Worm (Caenorhabditis elegans): ENCODE results near the gene com-1.

DNA sequence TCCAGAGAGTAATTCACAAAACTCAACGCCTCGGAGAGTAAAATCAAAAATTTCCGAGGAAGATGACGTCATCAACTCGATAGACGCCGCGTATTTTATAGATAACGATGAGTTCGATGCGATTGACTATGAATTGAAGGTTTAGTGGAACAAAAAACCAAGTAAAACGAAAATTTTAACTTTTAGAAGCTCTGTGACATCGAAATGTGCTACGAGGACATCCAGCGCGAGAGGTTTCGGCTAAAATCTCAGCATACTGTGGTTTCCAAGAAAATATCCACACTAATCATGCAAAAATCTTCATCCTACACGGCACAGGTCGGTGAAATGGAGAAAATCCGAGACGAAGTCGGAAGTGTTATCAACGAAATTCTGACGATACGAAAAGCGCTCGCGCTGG, 26.6 kb upstream of the com-1 start:
- TF ChIP-seq nhr-11 (tag; optimal IDR thresholded peaks at IDR 0.05) = no peak
- no peak for TF ChIP-seq snpc-4 (tag; optimal IDR thresholded peaks at IDR 0.05)
- no peak for TF ChIP-seq ztf-11 (tag; optimal IDR thresholded peaks at IDR 0.05)
- TF ChIP-seq blmp-1 (tag; optimal IDR thresholded peaks at IDR 0.05; ENCODE audit: insufficient read depth) = no peak
- no peak for TF ChIP-seq mdl-1 (tag; optimal IDR thresholded peaks at IDR 0.05)
- TF ChIP-seq egl-27 (tag; optimal IDR thresholded peaks at IDR 0.05) = no peak
- TF ChIP-seq nhr-23 (tag; optimal IDR thresholded peaks at IDR 0.05) = no peak
- no peak for TF ChIP-seq unc-39 (tag; optimal IDR thresholded peaks at IDR 0.05)
- no peak for TF ChIP-seq skn-1 (tag; optimal IDR thresholded peaks at IDR 0.05)
- no peak for TF ChIP-seq nhr-25 (tag; optimal IDR thresholded peaks at IDR 0.05)
